Fruit fly (Drosophila melanogaster): Measurements from ENCODE around the gene CG42570.

DNA sequence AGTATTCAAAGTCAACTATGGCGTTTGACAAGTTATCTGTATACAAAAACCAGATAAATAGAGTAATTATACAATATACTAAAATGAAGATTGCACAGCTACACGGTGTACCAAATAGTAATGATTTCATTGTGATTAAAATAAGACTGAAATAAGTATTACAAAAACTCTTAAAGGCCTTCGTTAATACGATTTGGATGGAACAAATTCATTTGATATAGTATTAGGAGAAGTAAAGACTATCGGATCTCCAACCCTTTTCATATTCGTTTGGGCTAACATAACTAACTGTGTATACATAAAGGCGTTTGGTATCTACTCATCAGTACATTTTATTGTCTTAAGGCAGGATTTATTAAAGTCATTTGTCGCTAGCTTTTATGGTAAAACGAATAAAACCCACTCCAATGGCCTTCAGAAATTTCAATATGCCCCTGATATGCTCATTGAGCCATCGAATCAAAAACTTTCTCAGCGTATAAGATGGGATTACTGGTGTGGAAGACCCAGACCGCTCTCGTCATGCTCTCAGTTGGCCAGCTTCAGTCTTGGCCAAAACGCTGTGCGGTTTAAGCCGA, 34.2 kb upstream of the CG42570 start, which contains the start of the genes CG7579 and Pgant8:
- TF ChIP-seq psq (GFP tag; optimal IDR thresholded peaks at IDR 0.05) (no peak), Myc (optimal IDR thresholded peaks at IDR 0.05) (no peak), Hr78 (GFP tag; optimal IDR thresholded peaks at IDR 0.05) (no peak), CG9705 (GFP tag; optimal IDR thresholded peaks at IDR 0.05) (no peak), Hr83 (GFP tag; optimal IDR thresholded peaks at IDR 0.05; ENCODE audit: poor library complexity, severe bottlenecking) (no peak)
